Worm (Caenorhabditis elegans): Measurements from ENCODE around the gene F21C10.4.

Gene F21C10.4

DNA sequence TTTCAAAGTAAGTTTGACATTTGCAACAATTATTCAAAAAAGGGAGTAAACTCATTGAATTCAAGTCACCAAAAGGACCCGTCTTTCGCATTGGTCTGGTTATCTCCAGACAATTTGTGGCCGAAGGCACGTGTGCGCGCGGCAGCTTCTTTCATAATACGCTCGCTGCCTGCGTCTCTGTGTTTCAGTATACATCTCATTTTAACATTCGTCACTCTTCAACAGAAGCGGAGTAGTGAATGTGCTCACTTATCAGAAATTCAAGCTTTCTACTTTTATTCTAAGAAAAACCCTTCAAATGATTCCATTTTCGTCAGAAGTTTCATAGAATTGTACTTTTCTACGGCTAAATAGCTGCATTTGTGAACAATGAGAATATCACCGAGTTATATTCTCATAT is 2.1 kb downstream of the F21C10.4 start (continued):
- no peak for TF ChIP-seq F26F4.8 (GFP tag; conservative IDR thresholded peaks at IDR 0.05)
- TF ChIP-seq hlh-11 (tag; optimal IDR thresholded peaks at IDR 0.05): no peak
- no peak for TF ChIP-seq nhr-42 (GFP tag; IDR thresholded peaks at IDR 0.05)
- TF ChIP-seq ctbp-1 (GFP tag; IDR thresholded peaks at IDR 0.05): peak; percentile 70; the same call in 1 of the 2 replicates
- TF ChIP-seq nhr-48 (tag; optimal IDR thresholded peaks at IDR 0.05): peak; percentile 41
- TF ChIP-seq nhr-11 (tag; optimal IDR thresholded peaks at IDR 0.05): peak; percentile 84
- TF ChIP-seq daf-19 (GFP tag; conservative IDR thresholded peaks at IDR 0.05): no peak
- peak; percentile 86 for TF ChIP-seq hlh-30 (tag; optimal IDR thresholded peaks at IDR 0.05; ENCODE audit: insufficient read depth)
- TF ChIP-seq cey-2 (tag; optimal IDR thresholded peaks at IDR 0.05; ENCODE audit: borderline replicate concordance, insufficient read depth): no peak

DNA sequence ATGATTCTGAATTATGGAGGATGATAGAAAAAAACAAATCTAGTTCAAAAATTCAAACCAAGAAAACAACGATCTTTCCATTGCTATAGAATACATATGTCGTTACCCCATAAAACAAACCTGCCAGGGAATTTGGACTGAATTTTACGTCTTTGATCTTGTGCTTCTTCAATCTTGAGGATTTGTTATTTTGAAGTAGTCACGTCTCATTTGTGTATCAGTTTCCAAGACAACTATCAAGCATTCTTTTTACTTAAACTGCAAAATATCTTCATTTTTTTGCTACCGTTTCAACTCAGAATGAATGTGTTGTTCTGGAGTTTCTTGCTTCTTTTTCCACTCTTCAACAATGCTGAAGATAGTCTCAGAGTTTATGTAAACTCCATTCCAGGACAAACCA is 4.3 kb downstream of the F21C10.4 start, which contains the start of gene F21C10.19:
TSS of gene F21C10.19 (plus strand) at position 301 of the 400 bp plus-strand sequence.
- TF ChIP-seq hif-1 (tag; optimal IDR thresholded peaks at IDR 0.05) (no peak), Y75B8A.6 (GFP tag; IDR thresholded peaks at IDR 0.05) (no peak), F49E8.2 (tag; optimal IDR thresholded peaks at IDR 0.05; ENCODE audit: borderline replicate concordance) (no peak), gei-8 (GFP tag; optimal IDR thresholded peaks at IDR 0.05) (no peak)

DNA sequence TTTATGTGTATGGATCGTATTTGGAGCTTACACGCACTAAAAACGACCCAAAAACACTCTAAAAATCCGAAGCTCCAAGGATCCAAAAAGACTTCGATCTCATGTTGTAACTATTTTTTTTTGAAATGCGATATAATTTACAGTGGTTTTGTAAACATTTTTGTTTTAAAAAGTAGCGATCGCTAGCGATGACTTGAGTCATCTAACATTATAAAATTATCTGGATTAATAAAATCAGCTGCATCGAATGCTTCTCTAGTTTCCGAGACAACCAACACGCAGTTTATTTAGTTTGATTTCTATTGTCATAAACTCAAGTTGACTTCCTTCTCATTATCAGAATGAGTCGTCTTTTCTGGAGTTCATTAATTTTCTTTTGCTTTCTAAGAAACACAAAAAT is 5.6 kb downstream of the F21C10.4 start, which contains the start of gene F21C10.1:
TSS of gene F21C10.1 (plus strand) at position 301 of the 400 bp plus-strand sequence.
- TF ChIP-seq hif-1 (tag; optimal IDR thresholded peaks at IDR 0.05) (no peak), nhr-28 (tag; optimal IDR thresholded peaks at IDR 0.05) (no peak), nhr-42 (GFP tag; IDR thresholded peaks at IDR 0.05) (no peak), unc-39 (tag; optimal IDR thresholded peaks at IDR 0.05) (no peak), spr-1 (tag; optimal IDR thresholded peaks at IDR 0.05) (no peak), daf-16 (GFP tag; optimal IDR thresholded peaks at IDR 0.05) (no peak), daf-16 (tag; optimal IDR thresholded peaks at IDR 0.05) (no peak), lin-29 (GFP tag; IDR thresholded peaks at IDR 0.05) (no peak)

ce11 chrV:9133950-9134349 is 7.5 kb downstream of the F21C10.4 start, which contains the start of gene B0222.1:
Gene B0222.1 (plus strand): TSS chrV:9134255.
- TF ChIP-seq unc-62 (GFP tag; optimal IDR thresholded peaks at IDR 0.05 in 1 of 2) (peak in 1 of 2 experiments; percentile 53), unc-62 (tag; optimal IDR thresholded peaks at IDR 0.05) (no peak), mep-1 (tag; optimal IDR thresholded peaks at IDR 0.05) (no peak)

- TF ChIP-seq lin-38 (GFP tag; IDR thresholded peaks at IDR 0.05): no peak
- no peak for TF ChIP-seq rbr-2 (tag; optimal IDR thresholded peaks at IDR 0.05)
These were observed 11.2 kb downstream of the F21C10.4 start, which contains the start of gene pitr-2 for ce11 chrV:9137618-9138017. Gene pitr-2 (minus strand): TSS chrV:9137718.

- TF ChIP-seq aly-2 (tag; optimal IDR thresholded peaks at IDR 0.05): no peak
- TF ChIP-seq ceh-82 (tag; optimal IDR thresholded peaks at IDR 0.05): no peak
- no peak for TF ChIP-seq hlh-30 (tag; optimal IDR thresholded peaks at IDR 0.05; ENCODE audit: insufficient read depth)
- TF ChIP-seq Y5F2A.4 (GFP tag; optimal IDR thresholded peaks at IDR 0.05): no peak
- TF ChIP-seq nhr-48 (tag; optimal IDR thresholded peaks at IDR 0.05): no peak
- TF ChIP-seq snpc-1.2 (GFP tag; IDR thresholded peaks at IDR 0.05): no peak
These were observed 14.9 kb downstream of the F21C10.4 start, which contains the start of gene pitr-3 for ce11 chrV:9141297-9141696. Gene pitr-3 (minus strand): TSS chrV:9141397.

- TF ChIP-seq nhr-28 (tag; optimal IDR thresholded peaks at IDR 0.05) (peak; percentile 23), nhr-48 (tag; optimal IDR thresholded peaks at IDR 0.05) (no peak), zag-1 (tag; optimal IDR thresholded peaks at IDR 0.05) (no peak)
These were observed 17.5 kb downstream of the F21C10.4 start for ce11 chrV:9143896-9144295.
